Fruit fly (Drosophila melanogaster) whole organism, embryonic: Measurements from ENCODE around the gene CG13893.

Experiments
- Aef1 ChIP-seq: fragments of 200-800 bp; sonication (Bioruptor generic); IDR thresholded peaks from 3 replicates; pipeline ENCODE4 v1.3.6; 2022; ENCODE audit warnings: missing biosample characterization, missing genetic modification characterization
- Asciz ChIP-seq: fragments of 200-800 bp; sonication (Bioruptor generic); optimal IDR thresholded peaks from 2 replicates; lab custom pipeline; 2017; ENCODE audit warnings: missing biosample characterization, mild to moderate bottlenecking, missing genetic modification characterization, missing genetic modification reagents
- Atf-2 ChIP-seq: fragments of 200-800 bp; sonication (Bioruptor generic); optimal IDR thresholded peaks from 2 replicates; lab custom pipeline; 2016; ENCODE audit warnings: missing biosample characterization, missing genetic modification characterization
- CG10366 ChIP-seq: fragments of 200-800 bp; sonication (Bioruptor generic); IDR thresholded peaks from 2 replicates; pipeline ENCODE4 v1.3.6; 2022; ENCODE audit warnings: missing biosample characterization, missing genetic modification characterization
- CG16813 ChIP-seq: fragments of 200-800 bp; sonication (Bioruptor generic); IDR thresholded peaks from 3 replicates; pipeline ENCODE4 v1.3.6; 2022; ENCODE audit warnings: missing biosample characterization, missing genetic modification characterization; ENCODE audit not compliant: partially characterized antibody
- CG16815 ChIP-seq: fragments of 200-800 bp; sonication (Bioruptor generic); optimal IDR thresholded peaks from 3 replicates; lab custom pipeline; 2017; ENCODE audit warnings: missing biosample characterization, mild to moderate bottlenecking, missing genetic modification characterization
- CG17912 ChIP-seq: fragments of 200-800 bp; sonication (Bioruptor generic); optimal IDR thresholded peaks from 2 replicates; lab custom pipeline; 2018; ENCODE audit warnings: missing biosample characterization, mild to moderate bottlenecking, missing genetic modification characterization
- CG34376 ChIP-seq: fragments of 200-800 bp; sonication (Bioruptor generic); optimal IDR thresholded peaks from 2 replicates; lab custom pipeline; 2018; ENCODE audit warnings: missing biosample characterization, mild to moderate bottlenecking, missing genetic modification characterization
- CG6813 ChIP-seq: fragments of 200-800 bp; sonication (Bioruptor generic); optimal IDR thresholded peaks from 2 replicates; lab custom pipeline; 2017; ENCODE audit warnings: missing biosample characterization, missing genetic modification characterization, mild to moderate bottlenecking, moderate library complexity, missing genetic modification reagents
- CG7987 ChIP-seq: fragments of 200-800 bp; sonication (Bioruptor generic); optimal IDR thresholded peaks from 2 replicates; lab custom pipeline; 2018; ENCODE audit warnings: missing biosample characterization, mild to moderate bottlenecking, missing genetic modification characterization, moderate library complexity
- CG8290 ChIP-seq, 3 experiments: fragments of 200-800 bp; sonication (Bioruptor generic); optimal IDR thresholded peaks; 2 replicates each; lab custom pipeline; 2016 to 2019; ENCODE audit warnings: missing biosample characterization in 3 of 3, missing genetic modification characterization in 3 of 3, mild to moderate bottlenecking in 2 of 3, moderate library complexity in 1 of 3
- CG9932 ChIP-seq: fragments of 200-800 bp; sonication (Bioruptor generic); IDR thresholded peaks from 2 replicates; pipeline ENCODE4 v1.3.6; 2022; ENCODE audit warnings: missing biosample characterization, missing genetic modification characterization
- CHES-1-like ChIP-seq: fragments of 200-800 bp; sonication (Bioruptor generic); optimal IDR thresholded peaks from 2 replicates; lab custom pipeline; 2016; ENCODE audit warnings: missing biosample characterization, missing genetic modification characterization
- Dip3 ChIP-seq: fragments of 200-800 bp; sonication (Bioruptor generic); optimal IDR thresholded peaks from 3 replicates; lab custom pipeline; 2016; ENCODE audit warnings: missing biosample characterization, missing genetic modification characterization
- Fer2 ChIP-seq: fragments of 200-800 bp; sonication (Bioruptor generic); optimal IDR thresholded peaks from 2 replicates; lab custom pipeline; 2018; ENCODE audit warnings: missing biosample characterization, mild to moderate bottlenecking, missing genetic modification characterization, moderate library complexity
- HHEX ChIP-seq: fragments of 200-800 bp; sonication (Bioruptor generic); optimal IDR thresholded peaks from 3 replicates; lab custom pipeline; 2017; ENCODE audit warnings: missing biosample characterization, mild to moderate bottlenecking, missing genetic modification characterization, missing genetic modification reagents
- Hmx ChIP-seq: fragments of 200-800 bp; sonication (Bioruptor generic); optimal IDR thresholded peaks from 2 replicates; lab custom pipeline; 2016; ENCODE audit warnings: missing biosample characterization, missing genetic modification characterization
- Kr ChIP-seq: fragments of 200-800 bp; sonication (Bioruptor generic); optimal IDR thresholded peaks from 2 replicates; lab custom pipeline; 2017; ENCODE audit warnings: missing biosample characterization, mild to moderate bottlenecking, missing genetic modification characterization
- Lhr ChIP-seq: fragments of 200-800 bp; sonication (Bioruptor generic); optimal IDR thresholded peaks from 3 replicates; lab custom pipeline; 2017; ENCODE audit warnings: mild to moderate bottlenecking, missing biosample characterization, missing genetic modification reagents, missing genetic modification characterization
- Lim3 ChIP-seq: fragments of 200-800 bp; sonication (Bioruptor generic); IDR thresholded peaks from 2 replicates; pipeline ENCODE4 v1.3.6; 2022; ENCODE audit warnings: missing biosample characterization, missing genetic modification characterization
- NK7.1 ChIP-seq: fragments of 200-800 bp; sonication (Bioruptor generic); optimal IDR thresholded peaks from 3 replicates; lab custom pipeline; 2016; ENCODE audit warnings: missing biosample characterization, missing genetic modification characterization
- Nf-YC ChIP-seq: fragments of 200-800 bp; optimal IDR thresholded peaks from 3 replicates; lab custom pipeline; 2019; ENCODE audit warnings: missing biosample characterization, mild to moderate bottlenecking, missing genetic modification characterization, moderate library complexity
- NfI ChIP-seq: fragments of 200-800 bp; sonication (Bioruptor generic); optimal IDR thresholded peaks from 3 replicates; lab custom pipeline; 2018; ENCODE audit warnings: missing biosample characterization, mild to moderate bottlenecking, missing genetic modification characterization, moderate library complexity
- Sox100B ChIP-seq: fragments of 200-800 bp; sonication (Bioruptor generic); optimal IDR thresholded peaks from 3 replicates; lab custom pipeline; 2018; ENCODE audit warnings: missing biosample characterization, mild to moderate bottlenecking, missing genetic modification characterization
- ab ChIP-seq: fragments of 200-800 bp; sonication (Bioruptor generic); optimal IDR thresholded peaks from 2 replicates; lab custom pipeline; 2016; ENCODE audit warnings: missing biosample characterization, missing genetic modification characterization
- amos ChIP-seq: fragments of 200-800 bp; sonication (Bioruptor generic); IDR thresholded peaks from 2 replicates; pipeline ENCODE4 v1.3.6; 2022; ENCODE audit warnings: missing biosample characterization, missing genetic modification characterization; ENCODE audit not compliant: partially characterized antibody
- ato ChIP-seq: fragments of 200-800 bp; sonication (Bioruptor generic); IDR thresholded peaks from 2 replicates; pipeline ENCODE4 v1.3.6; 2022; ENCODE audit warnings: missing biosample characterization, missing genetic modification characterization; ENCODE audit not compliant: partially characterized antibody
- az2 ChIP-seq: fragments of 200-800 bp; sonication (Bioruptor generic); optimal IDR thresholded peaks from 3 replicates; lab custom pipeline; 2016; ENCODE audit warnings: missing biosample characterization, missing genetic modification characterization
- caup ChIP-seq: fragments of 200-800 bp; sonication (Bioruptor generic); optimal IDR thresholded peaks from 3 replicates; lab custom pipeline; 2017; ENCODE audit warnings: missing biosample characterization, mild to moderate bottlenecking, missing genetic modification characterization, moderate library complexity; ENCODE audit not compliant: severe bottlenecking
- dati ChIP-seq: fragments of 200-800 bp; sonication (Bioruptor generic); IDR thresholded peaks from 2 replicates; pipeline ENCODE4 v1.3.6; 2022; ENCODE audit warnings: missing biosample characterization, missing genetic modification characterization
- dimm ChIP-seq: fragments of 200-800 bp; sonication (Bioruptor generic); IDR thresholded peaks from 2 replicates; pipeline ENCODE4 v1.3.6; 2022; ENCODE audit warnings: missing biosample characterization, missing genetic modification characterization
- fd3F ChIP-seq: fragments of 200-800 bp; sonication (Bioruptor generic); optimal IDR thresholded peaks from 2 replicates; lab custom pipeline; 2018; ENCODE audit warnings: missing biosample characterization, mild to moderate bottlenecking, missing genetic modification characterization, moderate library complexity
- ftz-f1 ChIP-seq: fragments of 200-800 bp; sonication (Bioruptor generic); optimal IDR thresholded peaks from 2 replicates; lab custom pipeline; 2016; ENCODE audit warnings: missing biosample characterization, missing genetic modification characterization
- grau ChIP-seq: fragments of 200-800 bp; optimal IDR thresholded peaks from 3 replicates; lab custom pipeline; 2019; ENCODE audit warnings: missing biosample characterization, mild to moderate bottlenecking, missing genetic modification characterization, moderate library complexity
- gro ChIP-seq: fragments of 200-800 bp; sonication (Bioruptor generic); optimal IDR thresholded peaks from 2 replicates; lab custom pipeline; 2016; ENCODE audit warnings: missing biosample characterization, missing genetic modification characterization
- ham ChIP-seq: fragments of 200-800 bp; sonication (Bioruptor generic); IDR thresholded peaks from 2 replicates; pipeline ENCODE4 v1.3.6; 2022; ENCODE audit warnings: missing biosample characterization, missing genetic modification characterization
- ken ChIP-seq: fragments of 200-800 bp; sonication (Bioruptor generic); IDR thresholded peaks from 3 replicates; pipeline ENCODE4 v1.3.6; 2022; ENCODE audit warnings: missing biosample characterization, missing genetic modification characterization
- knrl ChIP-seq: fragments of 200-800 bp; sonication (Bioruptor generic); IDR thresholded peaks from 3 replicates; pipeline ENCODE4 v1.3.6; 2022; ENCODE audit warnings: missing biosample characterization, missing genetic modification characterization; ENCODE audit not compliant: partially characterized antibody
- mam ChIP-seq: fragments of 200-800 bp; sonication (Bioruptor generic); optimal IDR thresholded peaks from 3 replicates; lab custom pipeline; 2016; ENCODE audit warnings: missing biosample characterization, missing genetic modification characterization
- nom ChIP-seq: fragments of 200-800 bp; sonication (Bioruptor generic); optimal IDR thresholded peaks from 2 replicates; lab custom pipeline; 2017; ENCODE audit warnings: missing biosample characterization, missing genetic modification characterization, mild to moderate bottlenecking, moderate library complexity, missing genetic modification reagents
- onecut ChIP-seq: fragments of 200-800 bp; sonication (Bioruptor generic); IDR thresholded peaks from 2 replicates; pipeline ENCODE4 v1.3.6; 2022; ENCODE audit warnings: missing biosample characterization, missing genetic modification characterization
- prd ChIP-seq, 3 experiments: fragments of >200 bp in 2 of 3; fragments of 200-800 bp in 1 of 3; sonication (Bioruptor generic) in 1 of 3; optimal IDR thresholded peaks in 2 of 3; IDR thresholded peaks in 1 of 3; 2 replicates in 2 of 3; 3 replicates in 1 of 3; pipeline versions ENCODE4 v1.3.6 to Lab custom; 2017 to 2022; ENCODE audit warnings: missing biosample characterization in 1 of 3, missing genetic modification characterization in 1 of 3
- rib ChIP-seq: fragments of 200-800 bp; sonication (Bioruptor generic); IDR thresholded peaks from 2 replicates; pipeline ENCODE4 v1.3.6; 2022; ENCODE audit warnings: missing biosample characterization, missing genetic modification characterization
- tll ChIP-seq, 2 experiments: fragments of 200-800 bp in 1 of 2; fragments of >200 bp in 1 of 2; sonication (Bioruptor generic) in 1 of 2; optimal IDR thresholded peaks; 2 replicates each; lab custom pipeline; 2017 to 2019; ENCODE audit warnings: missing biosample characterization in 2 of 2, missing genetic modification characterization in 2 of 2, mild to moderate bottlenecking in 1 of 2, moderate library complexity in 1 of 2
- toy ChIP-seq: fragments of 200-800 bp; sonication (Bioruptor generic); IDR thresholded peaks from 2 replicates; pipeline ENCODE4 v1.3.6; 2022; ENCODE audit warnings: missing biosample characterization, missing genetic modification characterization
- twi ChIP-seq: fragments of 200-800 bp; optimal IDR thresholded peaks from 2 replicates; lab custom pipeline; 2019; ENCODE audit warnings: missing biosample characterization, mild to moderate bottlenecking, missing genetic modification characterization, moderate library complexity
- vfl ChIP-seq: fragments of 200-800 bp; sonication (Bioruptor generic); optimal IDR thresholded peaks from 2 replicates; lab custom pipeline; 2016; ENCODE audit warnings: missing biosample characterization, missing genetic modification characterization
- vnd ChIP-seq: fragments of 200-800 bp; sonication (Bioruptor generic); IDR thresholded peaks from 3 replicates; pipeline ENCODE4 v1.3.6; 2022; ENCODE audit warnings: missing biosample characterization, missing genetic modification characterization; ENCODE audit not compliant: partially characterized antibody
- zfh1 ChIP-seq: fragments of 200-800 bp; sonication (Bioruptor generic); IDR thresholded peaks from 3 replicates; pipeline ENCODE4 v1.3.6; 2022; ENCODE audit warnings: missing biosample characterization, missing genetic modification characterization

The CG13893 gene

dm6 chr3L:638757-639353 lies 35.0 kb upstream of the CG13893 start (continued):
- TF ChIP-seq CG9932 (GFP tag; lab: Robert Waterston, UW) (no peak), fd3F (GFP tag; lab: Kevin White, UChicago) (no peak), Sox100B (peak; percentile 4), HHEX (GFP tag; lab: Kevin White, UChicago) (no peak), Aef1 (GFP tag; lab: Robert Waterston, UW) (no peak), Atf-2 (GFP tag; lab: Kevin White, UChicago) (no peak), CG6813 (GFP tag; lab: Kevin White, UChicago) (no peak), grau (no peak), Lim3 (GFP tag; lab: Robert Waterston, UW) (no peak), rib (GFP tag; lab: Robert Waterston, UW) (no peak), caup (GFP tag; lab: Kevin White, UChicago) (no peak), CG16813 (GFP tag; lab: Robert Waterston, UW) (no peak), ftz-f1 (peak; percentile 88), amos (no peak), Dip3 (GFP tag; lab: Kevin White, UChicago) (no peak), ato (GFP tag; lab: Robert Waterston, UW) (no peak), nom (GFP tag; lab: Kevin White, UChicago) (no peak), Asciz (no peak), mam (no peak), ab (GFP tag; lab: Kevin White, UChicago) (no peak), ham (no peak), CG16815 (no peak), onecut (GFP tag; lab: Robert Waterston, UW) (no peak), NK7.1 (GFP tag; lab: Kevin White, UChicago) (no peak)

- TF ChIP-seq CG8290 (GFP tag; optimal IDR thresholded peaks at IDR 0.05; lab: Kevin White, UChicago) (no peak), CG8290 (tag; optimal IDR thresholded peaks at IDR 0.05; lab: Kevin White, UChicago) (peak in 1 of 2 experiments; percentile 38), prd (optimal IDR thresholded peaks at IDR 0.05; lab: Kevin White, UChicago) (no peak), prd (GFP tag; IDR thresholded peaks at IDR 0.05; lab: Robert Waterston, UW) (no peak), CG17912 (no peak), CG7987 (GFP tag; lab: Kevin White, UChicago) (no peak), Lhr (no peak), knrl (GFP tag; lab: Robert Waterston, UW) (no peak), Hmx (GFP tag; lab: Kevin White, UChicago) (no peak), zfh1 (GFP tag; lab: Robert Waterston, UW) (no peak), Fer2 (tag; lab: Kevin White, UChicago) (no peak), CG10366 (no peak), dimm (GFP tag; lab: Robert Waterston, UW) (no peak), ken (GFP tag; lab: Robert Waterston, UW) (0 out of 3 replicates have a peak, but pooled peaks have one; percentile 10), tll (GFP tag; optimal IDR thresholded peaks at IDR 0.05; lab: Kevin White, UChicago) (no peak), dati (GFP tag; lab: Robert Waterston, UW) (no peak), Kr (GFP tag; lab: Kevin White, UChicago) (no peak), vnd (no peak), CHES-1-like (GFP tag; lab: Kevin White, UChicago) (peak; percentile 5), vfl (GFP tag; lab: Kevin White, UChicago) (no peak), gro (no peak), onecut (GFP tag; lab: Robert Waterston, UW) (no peak), CG16813 (GFP tag; lab: Robert Waterston, UW) (no peak), twi (peak; percentile 14), Nf-YC (tag; lab: Kevin White, UChicago) (no peak), NfI (GFP tag; lab: Kevin White, UChicago) (no peak), az2 (no peak), toy (no peak), CG34376 (GFP tag; lab: Kevin White, UChicago) (peak; percentile 59)
These were observed 34.2 kb upstream of the CG13893 start for dm6 chr3L:638031-638414.
